Worm (Caenorhabditis elegans): Measurements from ENCODE around the gene srxa-19.

Gene srxa-19

ce11 chrV:10148352-10148751 is 25.8 kb upstream of the srxa-19 start, which contains the start of gene srsx-26:
Gene srsx-26 (plus strand): TSS chrV:10148652.
- TF ChIP-seq ref-1 (GFP tag; conservative IDR thresholded peaks at IDR 0.05) (no peak), ztf-29 (GFP tag; IDR thresholded peaks at IDR 0.05) (no peak), med-1 (GFP tag; optimal IDR thresholded peaks at IDR 0.05; ENCODE audit: insufficient read depth) (no peak), ztf-23 (GFP tag; IDR thresholded peaks at IDR 0.05) (no peak), T22C8.4 (GFP tag; IDR thresholded peaks at IDR 0.05) (no peak), klf-2 (GFP tag; conservative IDR thresholded peaks at IDR 0.05) (no peak), cog-1 (tag; optimal IDR thresholded peaks at IDR 0.05) (no peak), tab-1 (GFP tag; IDR thresholded peaks at IDR 0.05) (no peak)

DNA sequence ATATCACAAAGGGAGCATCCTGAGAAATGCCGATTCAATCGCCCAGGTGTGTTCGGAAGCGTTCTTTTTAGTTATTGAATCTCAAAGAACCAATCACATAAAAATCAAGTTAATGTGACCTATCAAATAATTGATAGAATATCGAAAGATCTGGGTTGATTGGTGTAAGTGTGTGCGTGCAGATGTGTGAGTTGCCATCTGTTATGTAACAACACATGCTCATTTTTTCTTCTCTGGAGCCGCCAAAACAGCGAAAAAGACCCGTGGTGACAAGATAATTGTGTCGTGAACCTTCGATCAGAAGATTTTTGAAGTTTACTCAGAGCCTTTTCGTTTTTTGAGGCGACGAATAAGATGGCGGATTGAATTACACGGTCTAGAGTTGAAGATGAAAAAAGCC is 24.2 kb upstream of the srxa-19 start:
- no peak for TF ChIP-seq flt-1 (GFP tag; IDR thresholded peaks at IDR 0.05)
- TF ChIP-seq med-1 (GFP tag; optimal IDR thresholded peaks at IDR 0.05; ENCODE audit: insufficient read depth) = no peak
- no peak for TF ChIP-seq tab-1 (GFP tag; IDR thresholded peaks at IDR 0.05)
- no peak for TF ChIP-seq T22C8.4 (GFP tag; IDR thresholded peaks at IDR 0.05)
- TF ChIP-seq cog-1 (tag; optimal IDR thresholded peaks at IDR 0.05) = no peak

ce11 chrV:10145653-10146052 is 23.1 kb upstream of the srxa-19 start, which contains the start of gene C51E3.9:
Gene C51E3.9 (plus strand): TSS chrV:10145953.
- TF ChIP-seq ztf-29 (GFP tag; IDR thresholded peaks at IDR 0.05) (no peak), ref-1 (GFP tag; conservative IDR thresholded peaks at IDR 0.05) (no peak), klf-2 (GFP tag; conservative IDR thresholded peaks at IDR 0.05) (no peak), T22C8.4 (GFP tag; IDR thresholded peaks at IDR 0.05) (no peak), tab-1 (GFP tag; IDR thresholded peaks at IDR 0.05) (no peak), flt-1 (GFP tag; IDR thresholded peaks at IDR 0.05) (no peak), ztf-23 (GFP tag; IDR thresholded peaks at IDR 0.05) (no peak), med-1 (GFP tag; optimal IDR thresholded peaks at IDR 0.05; ENCODE audit: insufficient read depth) (no peak), cog-1 (tag; optimal IDR thresholded peaks at IDR 0.05) (no peak)

ce11 chrV:10134077-10134693 is 11.6 kb upstream of the srxa-19 start, which contains the start of the genes C08B6.18, wdr-20 and C08B6.8:
Gene C08B6.18 (minus strand): TSS chrV:10134127.
Gene wdr-20 (minus strand): TSS chrV:10134158.
Gene C08B6.8 (plus strand): TSS chrV:10134643.
- TF ChIP-seq ztf-23 (GFP tag; IDR thresholded peaks at IDR 0.05) = no peak
- no peak for TF ChIP-seq tab-1 (GFP tag; IDR thresholded peaks at IDR 0.05)
- TF ChIP-seq ref-1 (GFP tag; conservative IDR thresholded peaks at IDR 0.05) = no peak
- TF ChIP-seq flt-1 (GFP tag; IDR thresholded peaks at IDR 0.05) = no peak
- TF ChIP-seq med-1 (GFP tag; optimal IDR thresholded peaks at IDR 0.05; ENCODE audit: insufficient read depth) = no peak
- TF ChIP-seq cog-1 (tag; optimal IDR thresholded peaks at IDR 0.05) = no peak
- no peak for TF ChIP-seq ztf-29 (GFP tag; IDR thresholded peaks at IDR 0.05)
- TF ChIP-seq T22C8.4 (GFP tag; IDR thresholded peaks at IDR 0.05) = no peak
- no peak for TF ChIP-seq klf-2 (GFP tag; conservative IDR thresholded peaks at IDR 0.05)

DNA sequence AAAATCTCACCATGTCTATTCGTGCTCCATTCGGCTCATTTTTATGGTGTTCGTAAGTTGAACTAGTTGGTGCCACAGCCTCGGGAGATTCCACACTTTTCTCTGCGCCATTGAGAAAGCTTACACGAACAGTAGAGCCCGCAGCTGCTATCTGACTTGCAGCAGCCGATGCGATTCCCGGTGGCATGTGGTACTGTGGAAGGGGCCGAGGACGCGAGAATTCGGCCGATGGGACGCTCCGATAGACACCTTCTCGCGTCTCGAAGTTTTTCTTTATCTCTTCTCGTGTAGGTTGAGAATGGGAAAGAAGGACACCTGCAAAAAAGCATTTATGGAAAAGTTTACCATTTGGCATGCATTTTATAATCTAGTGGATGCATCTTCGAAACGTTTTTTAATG is 10.7 kb upstream of the srxa-19 start:
- TF ChIP-seq tab-1 (GFP tag; IDR thresholded peaks at IDR 0.05) (no peak), cog-1 (tag; optimal IDR thresholded peaks at IDR 0.05) (no peak), ref-1 (GFP tag; conservative IDR thresholded peaks at IDR 0.05) (no peak), flt-1 (GFP tag; IDR thresholded peaks at IDR 0.05) (no peak), med-1 (GFP tag; optimal IDR thresholded peaks at IDR 0.05; ENCODE audit: insufficient read depth) (no peak), ztf-23 (GFP tag; IDR thresholded peaks at IDR 0.05) (no peak), ztf-29 (GFP tag; IDR thresholded peaks at IDR 0.05) (no peak), klf-2 (GFP tag; conservative IDR thresholded peaks at IDR 0.05) (no peak), T22C8.4 (GFP tag; IDR thresholded peaks at IDR 0.05) (no peak)

DNA sequence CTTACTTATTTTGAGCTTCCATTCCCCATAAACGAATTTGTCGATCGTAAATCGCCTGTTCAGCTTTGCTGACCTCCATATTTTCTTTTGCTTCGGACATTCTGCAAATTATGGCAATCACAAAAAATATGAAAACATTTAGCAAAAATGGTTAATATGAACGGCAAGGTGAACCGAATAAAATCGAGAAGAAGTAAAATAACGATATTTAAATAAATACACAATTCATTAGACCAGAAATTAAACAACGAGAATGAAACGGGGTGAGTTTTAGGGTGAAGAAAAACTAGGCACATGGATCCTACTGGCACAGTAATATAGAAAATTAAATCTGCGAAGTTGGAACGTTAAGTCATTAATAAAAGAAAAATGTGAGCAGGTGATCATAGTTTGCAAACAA is 7.6 kb upstream of the srxa-19 start, which contains the start of gene aos-1:
Gene aos-1 (minus strand): TSS at position 101 of the 400 bp plus-strand sequence.
- no peak for TF ChIP-seq tab-1 (GFP tag; IDR thresholded peaks at IDR 0.05)
- TF ChIP-seq ztf-23 (GFP tag; IDR thresholded peaks at IDR 0.05) = no peak
- no peak for TF ChIP-seq cog-1 (tag; optimal IDR thresholded peaks at IDR 0.05)

- no peak for TF ChIP-seq med-1 (GFP tag; optimal IDR thresholded peaks at IDR 0.05; ENCODE audit: insufficient read depth)
- TF ChIP-seq ztf-29 (GFP tag; IDR thresholded peaks at IDR 0.05) = no peak
- TF ChIP-seq flt-1 (GFP tag; IDR thresholded peaks at IDR 0.05) = no peak
- no peak for TF ChIP-seq cog-1 (tag; optimal IDR thresholded peaks at IDR 0.05)
Measured at ce11 chrV:10124799-10125548, 2.4 kb upstream of the srxa-19 start, which contains the start of gene C08B6.10. Gene C08B6.10 (plus strand): TSS chrV:10125498.

ce11 chrV:10123324-10123723 is 754 bp upstream of the srxa-19 start, which contains the start of gene C08B6.6:
Gene C08B6.6 (plus strand): TSS chrV:10123624.
- TF ChIP-seq T22C8.4 (GFP tag; IDR thresholded peaks at IDR 0.05) = no peak
- TF ChIP-seq flt-1 (GFP tag; IDR thresholded peaks at IDR 0.05) = no peak
- no peak for TF ChIP-seq ref-1 (GFP tag; conservative IDR thresholded peaks at IDR 0.05)
- no peak for TF ChIP-seq ztf-23 (GFP tag; IDR thresholded peaks at IDR 0.05)
- no peak for TF ChIP-seq klf-2 (GFP tag; conservative IDR thresholded peaks at IDR 0.05)
- TF ChIP-seq cog-1 (tag; optimal IDR thresholded peaks at IDR 0.05) = no peak
- TF ChIP-seq ztf-29 (GFP tag; IDR thresholded peaks at IDR 0.05) = no peak
- TF ChIP-seq med-1 (GFP tag; optimal IDR thresholded peaks at IDR 0.05; ENCODE audit: insufficient read depth) = no peak
- TF ChIP-seq tab-1 (GFP tag; IDR thresholded peaks at IDR 0.05) = no peak

ce11 chrV:10120898-10121297 is 1.7 kb downstream of the srxa-19 start, which contains the start of gene srxa-18:
Gene srxa-18 (minus strand): TSS chrV:10120997.
- TF ChIP-seq med-1 (GFP tag; optimal IDR thresholded peaks at IDR 0.05; ENCODE audit: insufficient read depth) (no peak), tab-1 (GFP tag; IDR thresholded peaks at IDR 0.05) (no peak), ztf-29 (GFP tag; IDR thresholded peaks at IDR 0.05) (no peak), ref-1 (GFP tag; conservative IDR thresholded peaks at IDR 0.05) (no peak), ztf-23 (GFP tag; IDR thresholded peaks at IDR 0.05) (no peak), flt-1 (GFP tag; IDR thresholded peaks at IDR 0.05) (no peak), klf-2 (GFP tag; conservative IDR thresholded peaks at IDR 0.05) (no peak), cog-1 (tag; optimal IDR thresholded peaks at IDR 0.05) (no peak), T22C8.4 (GFP tag; IDR thresholded peaks at IDR 0.05) (no peak)
